Fruit fly (Drosophila melanogaster): ENCODE measurements around the gene CG2246.

Gene CG2246

dm6 chr3R:30570554-30571141 lies 30.6 kb downstream of the CG2246 start (continued):
- peak; percentile 78 for TF ChIP-seq CG11695 (GFP tag; IDR thresholded peaks at IDR 0.05)
- no peak for TF ChIP-seq ac (GFP tag; optimal IDR thresholded peaks at IDR 0.05)
- TF ChIP-seq CTCF (GFP tag; optimal IDR thresholded peaks at IDR 0.05), result no peak
- TF ChIP-seq CG11696 (GFP tag; IDR thresholded peaks at IDR 0.05), result peak; percentile 59
- TF ChIP-seq CG4617 (GFP tag; optimal IDR thresholded peaks at IDR 0.05; ENCODE audit: borderline replicate concordance), result no peak
- TF ChIP-seq Spps (tag; optimal IDR thresholded peaks at IDR 0.05), result peak; percentile 71
- no peak for TF ChIP-seq cwo (GFP tag; optimal IDR thresholded peaks at IDR 0.05)
- TF ChIP-seq CG6689 (GFP tag; IDR thresholded peaks at IDR 0.05), result peak; percentile 81
- TF ChIP-seq unc-4 (GFP tag; IDR thresholded peaks at IDR 0.05; ENCODE audit: partially characterized antibody), result no peak
- TF ChIP-seq Nf-YB (GFP tag; optimal IDR thresholded peaks at IDR 0.05), result peak; percentile 55
- TF ChIP-seq CG17912 (GFP tag; optimal IDR thresholded peaks at IDR 0.05), result no peak
- TF ChIP-seq CG14441 (GFP tag; IDR thresholded peaks at IDR 0.05), result peak; percentile 87
- TF ChIP-seq tll (GFP tag; optimal IDR thresholded peaks at IDR 0.05), result peak in 1 of 2 experiments; percentile 55
- TF ChIP-seq BtbVII (GFP tag; optimal IDR thresholded peaks at IDR 0.05), result peak; percentile 50
- peak; percentile 82 for TF ChIP-seq CG14710 (tag; optimal IDR thresholded peaks at IDR 0.05)
- peak; percentile 71 for TF ChIP-seq CG1024 (GFP tag; IDR thresholded peaks at IDR 0.05)
- peak; percentile 35 for TF ChIP-seq sug (tag; optimal IDR thresholded peaks at IDR 0.05)
- peak; percentile 35; the same call in 1 of the 2 replicates for TF ChIP-seq CG9215 (GFP tag; IDR thresholded peaks at IDR 0.05)
- no peak for TF ChIP-seq mirr (GFP tag; optimal IDR thresholded peaks at IDR 0.05)
- TF ChIP-seq fd64A (GFP tag; optimal IDR thresholded peaks at IDR 0.05), result peak; percentile 44
- peak; percentile 64 for TF ChIP-seq B-H1 (GFP tag; IDR thresholded peaks at IDR 0.05)
- no peak for TF ChIP-seq vnd (GFP tag; IDR thresholded peaks at IDR 0.05; ENCODE audit: partially characterized antibody)
- no peak for TF ChIP-seq emc (GFP tag; optimal IDR thresholded peaks at IDR 0.05)
- TF ChIP-seq CG1233 (GFP tag; optimal IDR thresholded peaks at IDR 0.05), result peak; percentile 70
- no peak for TF ChIP-seq Doc3 (GFP tag; IDR thresholded peaks at IDR 0.05; ENCODE audit: partially characterized antibody)
- peak; percentile 63 for TF ChIP-seq CG10654 (GFP tag; optimal IDR thresholded peaks at IDR 0.05)
- peak; percentile 59 for TF ChIP-seq caup (GFP tag; optimal IDR thresholded peaks at IDR 0.05; ENCODE audit: severe bottlenecking)
- TF ChIP-seq CG8281 (tag; optimal IDR thresholded peaks at IDR 0.05), result peak; percentile 99
- peak; percentile 51 for TF ChIP-seq Vsx1 (GFP tag; optimal IDR thresholded peaks at IDR 0.05)
- peak; percentile 41 for TF ChIP-seq Lhr (GFP tag; optimal IDR thresholded peaks at IDR 0.05)
- peak; percentile 8 for TF ChIP-seq CG31388 (GFP tag; optimal IDR thresholded peaks at IDR 0.05)
- peak; percentile 57; the same call in 2 of the 3 replicates for TF ChIP-seq Aef1 (GFP tag; IDR thresholded peaks at IDR 0.05)
- peak; percentile 51 for TF ChIP-seq CG6813 (GFP tag; optimal IDR thresholded peaks at IDR 0.05)
- TF ChIP-seq CG17186 (GFP tag; optimal IDR thresholded peaks at IDR 0.05), result peak; percentile 28
- peak; percentile 71 for TF ChIP-seq Chrac-16 (GFP tag; optimal IDR thresholded peaks at IDR 0.05)
- TF ChIP-seq ERR (GFP tag; optimal IDR thresholded peaks at IDR 0.05), result peak; percentile 45
- no peak for TF ChIP-seq zen2 (GFP tag; IDR thresholded peaks at IDR 0.05; ENCODE audit: partially characterized antibody)
- peak; percentile 54 for TF ChIP-seq Rfx (GFP tag; IDR thresholded peaks at IDR 0.05)
- peak; percentile 64 for TF ChIP-seq sens-2 (GFP tag; IDR thresholded peaks at IDR 0.05)
- TF ChIP-seq CG31441 (GFP tag; IDR thresholded peaks at IDR 0.05), result peak; percentile 93
- TF ChIP-seq tio (GFP tag; optimal IDR thresholded peaks at IDR 0.05), result peak; percentile 34
- TF ChIP-seq Fer1 (GFP tag; optimal IDR thresholded peaks at IDR 0.05), result no peak
- peak; percentile 57 for TF ChIP-seq CG13296 (GFP tag; optimal IDR thresholded peaks at IDR 0.05)
- no peak for TF ChIP-seq nau (GFP tag; optimal IDR thresholded peaks at IDR 0.05)
- no peak for TF ChIP-seq Trl (optimal IDR thresholded peaks at IDR 0.05)
- TF ChIP-seq Trl (GFP tag; optimal IDR thresholded peaks at IDR 0.05), result peak; percentile 68
- no peak for TF ChIP-seq Dek (tag; optimal IDR thresholded peaks at IDR 0.05)
- peak; percentile 34 for TF ChIP-seq tx (GFP tag; optimal IDR thresholded peaks at IDR 0.05)
- TF ChIP-seq onecut (GFP tag; IDR thresholded peaks at IDR 0.05), result peak; percentile 77
- TF ChIP-seq CG33557 (GFP tag; optimal IDR thresholded peaks at IDR 0.05), result peak; percentile 74

All from whole organism, embryonic.